Fruit fly (Drosophila melanogaster): ENCODE measurements around the gene CG9021.

dm6 chr2L:5890556-5890955 is 13.9 kb downstream of the CG9021 start:
- no peak for TF ChIP-seq EcR (GFP tag; optimal IDR thresholded peaks at IDR 0.05)
- no peak for TF ChIP-seq Pif1A (GFP tag; optimal IDR thresholded peaks at IDR 0.05)
- no peak for TF ChIP-seq Snoo (tag; optimal IDR thresholded peaks at IDR 0.05)
- TF ChIP-seq CG34367 (tag; optimal IDR thresholded peaks at IDR 0.05), result no peak
- no peak for TF ChIP-seq CG10348 (GFP tag; IDR thresholded peaks at IDR 0.05)
- no peak for TF ChIP-seq CG17806 (tag; optimal IDR thresholded peaks at IDR 0.05)
- TF ChIP-seq rn (GFP tag; IDR thresholded peaks at IDR 0.05), result no peak
- TF ChIP-seq CG4496 (GFP tag; IDR thresholded peaks at IDR 0.05), result no peak
- no peak for TF ChIP-seq CG13204 (GFP tag; optimal IDR thresholded peaks at IDR 0.05)
- TF ChIP-seq Pif1B (GFP tag; optimal IDR thresholded peaks at IDR 0.05), result no peak
- no peak for TF ChIP-seq CG15710 (tag; optimal IDR thresholded peaks at IDR 0.05)
- TF ChIP-seq Ets98B (GFP tag; IDR thresholded peaks at IDR 0.05), result no peak
- no peak for TF ChIP-seq fd96Ca (GFP tag; IDR thresholded peaks at IDR 0.05)
- no peak for TF ChIP-seq CG9948 (tag; optimal IDR thresholded peaks at IDR 0.05)
